Worm (Caenorhabditis elegans) whole organism, early embryonic: Measurements from ENCODE around the gene srg-4.

Source experiments
- B0310.2 ChIP-seq: sonication (generic microtip); optimal IDR thresholded peaks from 2 replicates; lab custom pipeline; 2016; ENCODE audit warnings: mild to moderate bottlenecking, missing genetic modification characterization, missing compliant biosample characterization
- F13C5.2 ChIP-seq: sonication (generic microtip); optimal IDR thresholded peaks from 2 replicates; lab custom pipeline; 2017; ENCODE audit warnings: mild to moderate bottlenecking, missing genetic modification characterization, inconsistent platforms, missing compliant biosample characterization
- aly-1 ChIP-seq: sonication (generic microtip); optimal IDR thresholded peaks from 2 replicates; lab custom pipeline; 2016; ENCODE audit warnings: missing genetic modification characterization, missing compliant biosample characterization
- ama-1 ChIP-seq: fragments of 150-350 bp; optimal IDR thresholded peaks from 2 replicates; lab custom pipeline; 2014
- ceh-13 ChIP-seq: fragments of 200-800 bp; sonication (Bioruptor generic); optimal IDR thresholded peaks from 2 replicates; lab custom pipeline; 2018; ENCODE audit warnings: mild to moderate bottlenecking, missing genetic modification characterization, missing compliant biosample characterization
- ceh-36 ChIP-seq: sonication (generic microtip); optimal IDR thresholded peaks from 2 replicates; lab custom pipeline; 2016; ENCODE audit warnings: missing genetic modification characterization, inconsistent platforms, missing compliant biosample characterization
- ets-7 ChIP-seq: sonication (generic microtip); optimal IDR thresholded peaks from 2 replicates; lab custom pipeline; 2016; ENCODE audit warnings: missing genotype, missing genetic modification characterization, missing compliant biosample characterization
- flt-1 ChIP-seq: fragments of 200-800 bp; sonication (Bioruptor generic); IDR thresholded peaks from 2 replicates; pipeline ENCODE4 v1.3.6; 2022; ENCODE audit warnings: missing genetic modification characterization, missing compliant biosample characterization
- hmbx-1 ChIP-seq: sonication (generic microtip); optimal IDR thresholded peaks from 2 replicates; lab custom pipeline; 2016; ENCODE audit warnings: mild to moderate bottlenecking, missing genetic modification characterization, missing compliant biosample characterization
- hmg-4 ChIP-seq: fragments of 200-800 bp; sonication (Bioruptor generic); optimal IDR thresholded peaks from 2 replicates; lab custom pipeline; 2018; ENCODE audit warnings: mild to moderate bottlenecking, missing genetic modification characterization, missing compliant biosample characterization
- hnd-1 ChIP-seq: sonication (generic microtip); optimal IDR thresholded peaks from 2 replicates; lab custom pipeline; 2016; ENCODE audit warnings: missing genetic modification characterization, missing compliant biosample characterization
- pes-1 ChIP-seq: fragments of 200-800 bp; sonication (Bioruptor generic); IDR thresholded peaks from 2 replicates; pipeline ENCODE4 v1.3.6; 2022; ENCODE audit warnings: missing genetic modification reagents, missing genetic modification characterization, missing compliant biosample characterization
- scrt-1 ChIP-seq: fragments of 200-800 bp; sonication (Bioruptor generic); IDR thresholded peaks from 2 replicates; pipeline ENCODE4 v1.3.6; 2022; ENCODE audit warnings: missing genetic modification characterization, missing compliant biosample characterization
- sea-1 ChIP-seq: fragments of 200-800 bp; sonication (Bioruptor generic); conservative IDR thresholded peaks from 2 replicates; pipeline ENCODE4 v1.3.6; 2022; ENCODE audit warnings: missing genetic modification characterization, missing compliant biosample characterization
- tbx-11 ChIP-seq: fragments of 200-800 bp; sonication (Bioruptor generic); IDR thresholded peaks from 2 replicates; pipeline ENCODE4 v1.3.6; 2022; ENCODE audit warnings: missing genetic modification characterization, missing compliant biosample characterization
- tbx-37 ChIP-seq: fragments of 200-800 bp; sonication (Bioruptor generic); conservative IDR thresholded peaks from 2 replicates; pipeline ENCODE4 v1.3.6; 2022; ENCODE audit warnings: missing genetic modification reagents, missing genetic modification characterization, missing compliant biosample characterization
- tra-4 ChIP-seq: sonication (generic microtip); optimal IDR thresholded peaks from 2 replicates; lab custom pipeline; 2017; ENCODE audit warnings: missing genetic modification characterization, missing compliant biosample characterization

Gene srg-4

DNA sequence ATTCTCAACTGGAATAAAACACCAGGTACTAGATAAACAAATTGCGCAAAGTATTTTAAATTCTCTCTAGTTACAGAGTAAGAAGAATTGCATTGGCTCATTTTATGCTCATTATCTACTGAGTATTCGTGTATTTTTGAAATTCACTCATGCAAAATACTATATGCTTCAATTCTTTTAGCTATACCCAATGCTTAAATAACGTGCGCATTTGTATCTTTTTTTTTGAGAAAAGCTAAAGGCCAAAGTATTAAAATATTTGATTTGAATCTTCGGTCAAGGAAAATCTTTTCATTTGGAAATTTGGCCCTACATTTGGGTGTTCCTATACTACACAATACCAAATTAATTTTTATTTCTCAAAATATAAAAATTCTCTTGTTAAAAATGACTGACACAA, at the start of gene srg-4:
TSS of gene srg-4 (minus strand) at position 101 of the 400 bp plus-strand sequence.
- TF ChIP-seq ceh-13 = no peak
- no peak for TF ChIP-seq aly-1 (tag; lab: Kevin White, UChicago)
- no peak for TF ChIP-seq flt-1 (GFP tag; lab: Robert Waterston, UW)
- TF ChIP-seq hmbx-1 (tag; lab: Kevin White, UChicago) = no peak
- TF ChIP-seq scrt-1 = no peak
- no peak for TF ChIP-seq ets-7 (tag; lab: Kevin White, UChicago)
- no peak for TF ChIP-seq pes-1
- no peak for TF ChIP-seq tra-4 (tag; lab: Kevin White, UChicago)
- TF ChIP-seq tbx-37 = no peak
- no peak for TF ChIP-seq ama-1 (lab: Kevin White, UChicago)
- no peak for TF ChIP-seq F13C5.2 (tag; lab: Kevin White, UChicago)
- no peak for TF ChIP-seq hmg-4 (GFP tag; lab: Kevin White, UChicago)

DNA sequence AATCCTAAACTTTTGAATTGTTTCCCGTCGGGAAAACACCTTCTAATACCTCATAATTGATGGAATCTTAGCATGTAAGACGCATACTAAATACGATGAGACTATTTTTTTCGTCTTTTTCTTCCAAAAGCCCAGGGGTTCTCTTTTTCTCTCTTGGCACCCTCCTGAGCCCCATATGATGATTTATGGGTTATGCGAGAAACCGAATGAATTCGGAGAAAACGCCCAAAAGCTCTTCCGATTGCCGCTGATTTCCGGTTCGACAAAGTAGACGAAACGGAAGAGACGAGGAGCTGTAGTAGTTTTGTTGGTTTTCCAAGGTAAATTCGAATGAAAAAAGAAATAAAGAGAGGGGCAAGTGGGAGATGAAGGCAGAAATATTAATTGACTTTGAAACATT, 49.6 kb upstream of the srg-4 start:
- TF ChIP-seq scrt-1 (no peak), pes-1 (no peak), sea-1 (GFP tag; lab: Robert Waterston, UW) (no peak), B0310.2 (tag; lab: Kevin White, UChicago) (no peak), tbx-11 (GFP tag; lab: Robert Waterston, UW) (no peak), flt-1 (GFP tag; lab: Robert Waterston, UW) (no peak), tra-4 (tag; lab: Kevin White, UChicago) (no peak), ceh-13 (no peak), ceh-36 (tag; lab: Kevin White, UChicago) (no peak), tbx-37 (no peak), ets-7 (tag; lab: Kevin White, UChicago) (no peak), ama-1 (lab: Kevin White, UChicago) (no peak), hmg-4 (GFP tag; lab: Kevin White, UChicago) (no peak), hmbx-1 (tag; lab: Kevin White, UChicago) (no peak), aly-1 (tag; lab: Kevin White, UChicago) (no peak)

DNA sequence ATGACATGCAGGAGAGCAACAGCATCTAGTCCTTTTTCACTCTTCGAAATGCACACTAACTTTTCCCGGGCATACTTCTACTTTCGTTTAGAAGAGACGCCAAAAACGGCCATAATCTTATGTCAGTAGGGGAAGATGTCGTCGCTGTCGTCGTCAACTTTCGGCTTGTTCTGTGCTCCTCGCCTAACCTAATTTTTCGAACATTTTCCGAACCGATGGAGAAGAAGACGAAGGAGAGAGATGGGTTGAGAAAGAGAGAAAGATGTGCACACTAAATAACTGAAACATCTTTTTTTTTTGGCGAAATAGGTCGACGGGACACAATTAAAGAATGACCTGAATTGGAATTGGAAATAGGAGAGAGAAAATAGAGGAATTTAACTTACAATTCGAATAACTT, 48.5 kb upstream of the srg-4 start:
- TF ChIP-seq ama-1 (lab: Kevin White, UChicago) (no peak), tbx-37 (no peak), aly-1 (tag; lab: Kevin White, UChicago) (no peak), ceh-36 (tag; lab: Kevin White, UChicago) (no peak), F13C5.2 (tag; lab: Kevin White, UChicago) (no peak), tra-4 (tag; lab: Kevin White, UChicago) (no peak), B0310.2 (tag; lab: Kevin White, UChicago) (no peak), tbx-11 (GFP tag; lab: Robert Waterston, UW) (no peak), sea-1 (GFP tag; lab: Robert Waterston, UW) (no peak), scrt-1 (no peak), flt-1 (GFP tag; lab: Robert Waterston, UW) (no peak), hnd-1 (tag; lab: Kevin White, UChicago) (no peak)

DNA sequence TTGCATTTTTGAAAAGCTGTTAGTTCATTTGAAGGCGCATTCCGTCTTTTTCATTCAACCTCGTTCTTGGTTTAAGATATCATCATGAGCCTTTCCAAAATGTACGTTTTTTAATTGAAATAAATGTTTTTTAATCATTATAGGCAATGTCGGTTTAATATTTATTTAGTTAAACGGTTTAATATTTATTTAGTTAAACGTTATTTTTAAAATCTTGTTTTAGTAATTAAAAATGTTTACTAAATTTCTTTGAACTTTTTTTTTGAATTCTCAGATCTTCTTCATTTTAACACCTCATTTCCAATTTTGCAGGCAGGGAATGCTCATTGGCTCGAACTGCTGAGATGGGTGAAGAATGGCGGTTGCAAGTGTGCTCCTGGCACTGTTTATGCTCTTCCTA, 47.2 kb upstream of the srg-4 start, which contains the start of gene gar-2:
TSS of gene gar-2 (plus strand) at position 301 of the 400 bp plus-strand sequence.
- no peak for TF ChIP-seq ceh-36 (tag; lab: Kevin White, UChicago)
- no peak for TF ChIP-seq hmbx-1 (tag; lab: Kevin White, UChicago)
- TF ChIP-seq B0310.2 (tag; lab: Kevin White, UChicago) = no peak
- no peak for TF ChIP-seq F13C5.2 (tag; lab: Kevin White, UChicago)
- no peak for TF ChIP-seq hmg-4 (GFP tag; lab: Kevin White, UChicago)
- no peak for TF ChIP-seq tbx-37
- TF ChIP-seq sea-1 (GFP tag; lab: Robert Waterston, UW) = no peak
- no peak for TF ChIP-seq tbx-11 (GFP tag; lab: Robert Waterston, UW)
- TF ChIP-seq flt-1 (GFP tag; lab: Robert Waterston, UW) = no peak
- TF ChIP-seq ets-7 (tag; lab: Kevin White, UChicago) = no peak
- TF ChIP-seq scrt-1 = no peak
- TF ChIP-seq aly-1 (tag; lab: Kevin White, UChicago) = no peak
- no peak for TF ChIP-seq ceh-13
- TF ChIP-seq pes-1 = no peak

DNA sequence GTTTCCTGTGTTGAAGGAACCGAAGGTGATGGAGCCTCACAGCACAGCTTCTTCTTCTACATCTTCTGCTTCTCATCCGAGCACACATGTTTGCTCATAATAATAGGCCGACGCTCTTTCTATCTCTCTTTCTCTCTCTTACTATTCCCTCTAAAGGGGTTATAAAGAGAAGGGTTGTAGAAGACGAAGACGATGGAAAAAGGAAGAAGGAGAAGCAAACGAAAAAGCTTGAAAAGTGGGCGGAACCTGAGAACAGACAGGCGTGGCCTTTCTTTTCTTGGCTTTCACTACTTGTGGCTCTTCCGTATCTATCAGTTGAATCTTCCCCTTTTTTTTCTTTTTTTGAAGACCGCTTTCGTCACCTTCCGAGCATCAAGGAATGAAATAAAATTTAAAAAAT, 45.9 kb upstream of the srg-4 start:
- no peak for TF ChIP-seq hnd-1 (tag; lab: Kevin White, UChicago)
- no peak for TF ChIP-seq hmbx-1 (tag; lab: Kevin White, UChicago)
- TF ChIP-seq F13C5.2 (tag; lab: Kevin White, UChicago) = no peak
- no peak for TF ChIP-seq B0310.2 (tag; lab: Kevin White, UChicago)
- no peak for TF ChIP-seq aly-1 (tag; lab: Kevin White, UChicago)
- no peak for TF ChIP-seq tra-4 (tag; lab: Kevin White, UChicago)
- no peak for TF ChIP-seq ceh-36 (tag; lab: Kevin White, UChicago)
- TF ChIP-seq ceh-13 = no peak
- TF ChIP-seq tbx-11 (GFP tag; lab: Robert Waterston, UW) = no peak
- TF ChIP-seq ama-1 (lab: Kevin White, UChicago) = no peak
- no peak for TF ChIP-seq hmg-4 (GFP tag; lab: Kevin White, UChicago)
- no peak for TF ChIP-seq flt-1 (GFP tag; lab: Robert Waterston, UW)
- no peak for TF ChIP-seq scrt-1

DNA sequence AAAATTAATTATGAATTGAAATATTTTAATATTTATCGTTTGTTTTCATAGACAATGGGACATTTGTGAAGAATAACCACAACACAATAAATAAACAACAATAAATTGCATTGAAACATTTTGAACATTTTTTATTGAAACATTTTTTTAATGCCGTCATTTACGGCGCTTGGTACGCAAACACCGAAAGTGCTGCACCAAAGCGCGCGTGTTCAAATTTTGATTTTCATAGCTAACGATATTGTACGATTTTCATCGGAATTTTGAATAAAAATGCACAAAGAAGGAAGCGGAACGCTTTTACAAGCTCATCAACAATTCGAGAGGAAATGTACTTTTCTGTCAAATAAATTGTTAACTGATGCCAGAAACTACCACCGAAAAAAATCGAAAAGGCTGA, 41.9 kb upstream of the srg-4 start:
- no peak for TF ChIP-seq ceh-36 (tag; lab: Kevin White, UChicago)
- TF ChIP-seq pes-1 = no peak
- no peak for TF ChIP-seq flt-1 (GFP tag; lab: Robert Waterston, UW)
- no peak for TF ChIP-seq tra-4 (tag; lab: Kevin White, UChicago)
- TF ChIP-seq ets-7 (tag; lab: Kevin White, UChicago) = no peak
- TF ChIP-seq aly-1 (tag; lab: Kevin White, UChicago) = no peak
- no peak for TF ChIP-seq F13C5.2 (tag; lab: Kevin White, UChicago)
- TF ChIP-seq hnd-1 (tag; lab: Kevin White, UChicago) = no peak
- no peak for TF ChIP-seq scrt-1
- no peak for TF ChIP-seq tbx-37
- TF ChIP-seq tbx-11 (GFP tag; lab: Robert Waterston, UW) = no peak

DNA sequence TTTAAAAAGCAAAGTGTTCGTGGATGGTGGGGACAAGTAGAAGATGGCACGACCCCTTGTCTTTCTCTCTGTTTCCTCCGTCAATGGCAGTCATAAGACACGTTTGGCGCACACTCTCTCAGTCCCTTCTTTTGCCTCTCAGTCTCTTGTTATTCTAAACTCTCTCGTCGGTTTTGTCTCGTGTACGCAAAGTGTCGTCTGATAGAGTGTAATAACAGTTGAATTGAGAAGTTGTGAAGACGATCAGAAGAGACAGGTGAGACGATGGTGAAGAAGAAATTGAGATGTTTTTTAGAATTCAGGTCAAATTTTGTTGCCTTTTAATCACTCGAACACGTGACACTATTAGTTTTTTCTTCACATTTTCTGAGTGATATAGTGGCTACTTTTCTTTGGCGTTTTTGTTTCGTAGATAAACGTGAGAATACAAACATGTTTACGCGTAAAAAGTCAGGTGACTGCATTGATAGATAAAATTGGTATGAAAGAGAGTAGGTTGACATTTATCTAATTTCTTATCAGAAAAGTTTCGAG, 41.3 kb upstream of the srg-4 start, which contains the start of gene F47D12.9:
TSS of gene F47D12.9 (minus strand) at position 267 of the 534 bp plus-strand sequence.
- TF ChIP-seq B0310.2 (tag; lab: Kevin White, UChicago) (no peak), aly-1 (tag; lab: Kevin White, UChicago) (no peak), hnd-1 (tag; lab: Kevin White, UChicago) (no peak), tbx-37 (no peak), scrt-1 (no peak), ceh-36 (tag; lab: Kevin White, UChicago) (no peak), hmbx-1 (tag; lab: Kevin White, UChicago) (no peak), hmg-4 (GFP tag; lab: Kevin White, UChicago) (no peak), ama-1 (lab: Kevin White, UChicago) (no peak), pes-1 (no peak), ets-7 (tag; lab: Kevin White, UChicago) (no peak), sea-1 (GFP tag; lab: Robert Waterston, UW) (no peak)
